Fruit fly (Drosophila melanogaster) whole organism: Measurements from ENCODE around the gene CG31817.

Source experiments
- Dll ChIP-seq: fragments of >200 bp; optimal IDR thresholded peaks from 2 replicates; lab custom pipeline; 2017
- pan ChIP-seq: fragments of >200 bp; optimal IDR thresholded peaks from 2 replicates; lab custom pipeline; 2017

DNA sequence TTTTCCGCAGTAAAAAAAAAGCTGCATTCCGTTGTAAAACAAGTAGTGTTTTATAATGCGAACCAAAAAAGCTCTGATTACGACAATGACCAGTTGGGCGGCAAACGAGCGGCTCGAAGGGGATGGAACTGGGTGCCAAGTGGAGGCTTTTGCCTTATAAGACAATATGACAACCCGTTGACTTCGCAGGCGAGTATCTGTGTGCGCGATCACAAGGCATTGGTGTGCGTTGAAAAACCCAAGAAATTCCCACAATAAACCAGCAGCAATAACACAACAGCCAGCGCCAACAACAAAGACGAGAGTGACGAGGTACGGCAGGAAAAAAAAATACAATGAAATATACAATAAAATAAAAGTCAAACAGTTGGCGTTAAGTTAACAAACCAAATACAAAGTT is 22.7 kb downstream of the CG31817 start:
- no peak for TF ChIP-seq pan (lab: Kevin White, UChicago)
- no peak for TF ChIP-seq Dll (lab: Kevin White, UChicago)
